Worm (Caenorhabditis elegans) whole organism, L3 larva: ENCODE data around the gene rnh-1.0.

ENCODE experiments used
- aly-2 ChIP-seq: fragments of 150-350 bp; optimal IDR thresholded peaks from 2 replicates; lab custom pipeline; 2014; ENCODE audit warnings: missing biosample characterization, missing genetic modification characterization
- nhr-11 ChIP-seq: fragments of 150-350 bp; optimal IDR thresholded peaks from 2 replicates; lab custom pipeline; 2014; ENCODE audit warnings: missing biosample characterization, missing genetic modification characterization
- nhr-25 ChIP-seq: sonication (generic microtip); optimal IDR thresholded peaks from 2 replicates; lab custom pipeline; 2017; ENCODE audit warnings: missing biosample characterization, missing genetic modification characterization
- nhr-77 ChIP-seq: fragments of 150-350 bp; optimal IDR thresholded peaks from 2 replicates; lab custom pipeline; 2014; ENCODE audit warnings: missing biosample characterization, missing genetic modification characterization
- pqm-1 ChIP-seq: fragments of 150-350 bp; optimal IDR thresholded peaks from 2 replicates; lab custom pipeline; 2017; ENCODE audit warnings: missing biosample characterization, missing genetic modification characterization, inconsistent platforms
- skn-1 ChIP-seq: fragments of 150-350 bp; optimal IDR thresholded peaks from 2 replicates; lab custom pipeline; 2014; ENCODE audit warnings: missing biosample characterization, missing genetic modification characterization
- zag-1 ChIP-seq: fragments of 150-350 bp; optimal IDR thresholded peaks from 2 replicates; lab custom pipeline; 2014; ENCODE audit warnings: missing biosample characterization, missing genetic modification characterization

ce11 chrII:4954099-4954959 lies 40.8 kb upstream of the rnh-1.0 start:
- TF ChIP-seq pqm-1 (no peak), aly-2 (tag; lab: Kevin White, UChicago) (no peak), nhr-77 (tag; lab: Kevin White, UChicago) (no peak), skn-1 (tag; lab: Kevin White, UChicago) (no peak), nhr-11 (no peak), nhr-25 (tag; lab: Kevin White, UChicago) (no peak), zag-1 (no peak)
